Worm (Caenorhabditis elegans): ENCODE data around the gene cest-19.

cest-19 gene

ce11 chrX:6989342-6989741 is 46.5 kb downstream of the cest-19 start, which contains the start of gene F01E11.18:
F01E11.18 (plus strand) TSS chrX:6989642.
- TF ChIP-seq D2030.7 (GFP tag; IDR thresholded peaks at IDR 0.05), result no peak
- TF ChIP-seq T07F8.4 (tag; optimal IDR thresholded peaks at IDR 0.05), result no peak
- no peak for TF ChIP-seq Y79H2A.3 (GFP tag; conservative IDR thresholded peaks at IDR 0.05)
- TF ChIP-seq B0019.2 (GFP tag; conservative IDR thresholded peaks at IDR 0.05), result no peak
- TF ChIP-seq egl-18 (GFP tag; IDR thresholded peaks at IDR 0.05), result no peak
- no peak for TF ChIP-seq ztf-26 (tag; optimal IDR thresholded peaks at IDR 0.05)
- no peak for TF ChIP-seq hmg-20 (GFP tag; IDR thresholded peaks at IDR 0.05)
- TF ChIP-seq let-526 (GFP tag; IDR thresholded peaks at IDR 0.05), result no peak
- TF ChIP-seq ekl-4 (GFP tag; IDR thresholded peaks at IDR 0.05), result no peak
- TF ChIP-seq K12H6.12 (tag; optimal IDR thresholded peaks at IDR 0.05), result no peak
- no peak for TF ChIP-seq fkh-3 (tag; optimal IDR thresholded peaks at IDR 0.05)

- no peak for TF ChIP-seq B0035.1 (tag; optimal IDR thresholded peaks at IDR 0.05)
- no peak for TF ChIP-seq ztf-6 (GFP tag; IDR thresholded peaks at IDR 0.05)
- TF ChIP-seq hlh-12 (tag; optimal IDR thresholded peaks at IDR 0.05), result no peak
- TF ChIP-seq ceh-100 (GFP tag; IDR thresholded peaks at IDR 0.05), result no peak
- no peak for TF ChIP-seq T07F8.4 (tag; optimal IDR thresholded peaks at IDR 0.05)
- TF ChIP-seq dpl-1 (GFP tag; optimal IDR thresholded peaks at IDR 0.05), result no peak
- TF ChIP-seq nfya-1 (tag; optimal IDR thresholded peaks at IDR 0.05; ENCODE audit: borderline replicate concordance, insufficient read depth), result no peak
- TF ChIP-seq xnd-1 (tag; optimal IDR thresholded peaks at IDR 0.05), result no peak
- no peak for TF ChIP-seq attf-6 (GFP tag; IDR thresholded peaks at IDR 0.05)
- no peak for TF ChIP-seq B0019.2 (GFP tag; conservative IDR thresholded peaks at IDR 0.05)
- no peak for TF ChIP-seq gei-17 (GFP tag; optimal IDR thresholded peaks at IDR 0.05)
- no peak for TF ChIP-seq F33H1.4 (GFP tag; IDR thresholded peaks at IDR 0.05)
- no peak for TF ChIP-seq tbp1 (GFP tag; optimal IDR thresholded peaks at IDR 0.05)
- TF ChIP-seq hmg-20 (GFP tag; IDR thresholded peaks at IDR 0.05), result no peak
- TF ChIP-seq nfya-2 (GFP tag; IDR thresholded peaks at IDR 0.05), result no peak
- no peak for TF ChIP-seq Y79H2A.3 (GFP tag; conservative IDR thresholded peaks at IDR 0.05)
- no peak for TF ChIP-seq hlh-26 (GFP tag; conservative IDR thresholded peaks at IDR 0.05)
- TF ChIP-seq F52B5.7 (tag; optimal IDR thresholded peaks at IDR 0.05), result no peak
- no peak for TF ChIP-seq Y53G8AR.9 (GFP tag; conservative IDR thresholded peaks at IDR 0.05)
Measured at ce11 chrX:6988212-6988611, 47.6 kb downstream of the cest-19 start.
